Worm (Caenorhabditis elegans) whole organism, midembryonic: ENCODE data around the gene T02B11.8.

ENCODE experiments used
- T22C8.4 ChIP-seq: fragments of 200-800 bp; sonication (Bioruptor generic); IDR thresholded peaks from 2 replicates; pipeline ENCODE4 v1.3.6; 2022; ENCODE audit warnings: missing genetic modification characterization, missing compliant biosample characterization
- cog-1 ChIP-seq: sonication (generic microtip); optimal IDR thresholded peaks from 2 replicates; lab custom pipeline; 2016; ENCODE audit warnings: missing genetic modification characterization, missing compliant biosample characterization
- flt-1 ChIP-seq: fragments of 200-800 bp; sonication (Bioruptor generic); IDR thresholded peaks from 2 replicates; pipeline ENCODE4 v1.3.6; 2022; ENCODE audit warnings: missing genetic modification characterization, missing compliant biosample characterization
- klf-2 ChIP-seq: fragments of 200-800 bp; sonication (Bioruptor generic); conservative IDR thresholded peaks from 2 replicates; pipeline ENCODE4 v1.3.6; 2022; ENCODE audit warnings: missing genetic modification reagents, missing genetic modification characterization, missing compliant biosample characterization
- med-1 ChIP-seq: sonication (generic microtip); optimal IDR thresholded peaks from 2 replicates; lab custom pipeline; 2017; ENCODE audit warnings: missing genetic modification characterization, mild to moderate bottlenecking, missing compliant biosample characterization, antibody characterized with exemption, missing genetic modification reagents; ENCODE audit not compliant: insufficient read depth
- ref-1 ChIP-seq: fragments of 200-800 bp; sonication (Bioruptor generic); conservative IDR thresholded peaks from 2 replicates; pipeline ENCODE4 v1.3.6; 2022; ENCODE audit warnings: missing genetic modification reagents, missing genetic modification characterization, missing compliant biosample characterization
- tab-1 ChIP-seq: fragments of 200-800 bp; sonication (Bioruptor generic); IDR thresholded peaks from 2 replicates; pipeline ENCODE4 v1.3.6; 2022; ENCODE audit warnings: missing genetic modification characterization, missing compliant biosample characterization
- ztf-23 ChIP-seq: fragments of 200-800 bp; sonication (Bioruptor generic); IDR thresholded peaks from 2 replicates; pipeline ENCODE4 v1.3.6; 2022; ENCODE audit warnings: missing genetic modification reagents, missing genetic modification characterization, missing compliant biosample characterization
- ztf-29 ChIP-seq: fragments of 200-800 bp; sonication (Bioruptor generic); IDR thresholded peaks from 2 replicates; pipeline ENCODE4 v1.3.6; 2022; ENCODE audit warnings: missing genetic modification reagents, missing genetic modification characterization, missing compliant biosample characterization

Gene T02B11.8

DNA sequence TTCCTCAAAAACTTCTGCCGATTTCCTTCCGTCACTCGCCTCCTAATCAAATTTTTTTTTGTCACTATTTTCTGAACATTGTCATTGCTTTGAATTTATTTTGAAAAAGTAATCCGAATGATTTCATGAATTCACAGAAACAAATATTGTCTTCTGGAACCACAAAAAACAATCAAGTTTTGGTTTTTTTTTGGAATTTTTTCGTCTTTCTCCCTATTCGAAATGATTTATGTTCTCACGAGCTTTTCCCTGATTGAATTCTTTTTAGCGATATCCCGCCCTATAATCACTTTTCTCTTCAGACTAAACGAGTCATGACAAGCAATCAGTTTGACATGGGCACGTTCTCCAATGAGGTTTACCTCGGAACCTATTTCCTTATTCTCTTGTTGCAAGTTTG is 45.1 kb downstream of the T02B11.8 start, which contains the start of gene F41H8.1:
Gene F41H8.1, plus strand, starts transcription at position 301 of the 400 bp plus-strand sequence.
- TF ChIP-seq T22C8.4 (GFP tag; lab: Robert Waterston, UW) (no peak), tab-1 (GFP tag; lab: Robert Waterston, UW) (no peak), med-1 (GFP tag; lab: Kevin White, UChicago) (no peak), ztf-23 (GFP tag; lab: Robert Waterston, UW) (no peak), klf-2 (GFP tag; lab: Robert Waterston, UW) (no peak), flt-1 (GFP tag; lab: Robert Waterston, UW) (no peak), ztf-29 (GFP tag; lab: Robert Waterston, UW) (no peak), cog-1 (tag; lab: Kevin White, UChicago) (no peak), ref-1 (GFP tag; lab: Robert Waterston, UW) (no peak)
